Worm (Caenorhabditis elegans) whole organism, late embryonic: ENCODE measurements around the gene K08F9.4.

Experiments
- F13H6.1 ChIP-seq: sonication (generic microtip); optimal IDR thresholded peaks from 2 replicates; lab custom pipeline; 2016; ENCODE audit warnings: missing genetic modification characterization, missing compliant biosample characterization
- K09A11.1 ChIP-seq: sonication (generic microtip); optimal IDR thresholded peaks from 2 replicates; lab custom pipeline; 2017; ENCODE audit warnings: antibody characterized with exemption, mild to moderate bottlenecking, missing genetic modification characterization, missing compliant biosample characterization; ENCODE audit not compliant: insufficient read depth
- Y22D7AL.16 ChIP-seq: sonication (generic microtip); optimal IDR thresholded peaks from 2 replicates; lab custom pipeline; 2016; ENCODE audit warnings: missing genetic modification characterization, missing compliant biosample characterization
- ama-1 ChIP-seq: fragments of 150-350 bp; optimal IDR thresholded peaks from 2 replicates; lab custom pipeline; 2014
- ceh-18 ChIP-seq: sonication (generic microtip); optimal IDR thresholded peaks from 2 replicates; lab custom pipeline; 2016; ENCODE audit warnings: missing genetic modification characterization, missing compliant biosample characterization
- ceh-2 ChIP-seq: sonication (generic microtip); optimal IDR thresholded peaks from 2 replicates; lab custom pipeline; 2016; ENCODE audit warnings: missing genotype, missing genetic modification characterization, missing compliant biosample characterization
- ceh-30 ChIP-seq: fragments of 150-350 bp; optimal IDR thresholded peaks from 2 replicates; lab custom pipeline; 2014; ENCODE audit warnings: missing biosample characterization, missing genetic modification characterization
- ceh-31 ChIP-seq: sonication (generic microtip); optimal IDR thresholded peaks from 2 replicates; lab custom pipeline; 2016; ENCODE audit warnings: missing genetic modification characterization, missing compliant biosample characterization
- ceh-34 ChIP-seq: sonication (generic microtip); optimal IDR thresholded peaks from 2 replicates; lab custom pipeline; 2016; ENCODE audit warnings: mild to moderate bottlenecking, missing genetic modification characterization, missing compliant biosample characterization
- ceh-48 ChIP-seq: sonication (generic microtip); optimal IDR thresholded peaks from 2 replicates; lab custom pipeline; 2016; ENCODE audit warnings: missing genetic modification characterization, inconsistent platforms, missing compliant biosample characterization
- dve-1 ChIP-seq: sonication (generic microtip); optimal IDR thresholded peaks from 2 replicates; lab custom pipeline; 2017; ENCODE audit warnings: antibody characterized with exemption, mild to moderate bottlenecking, missing genetic modification characterization, missing compliant biosample characterization
- elt-2 ChIP-seq: sonication (generic microtip); optimal IDR thresholded peaks from 2 replicates; lab custom pipeline; 2016; ENCODE audit warnings: missing genetic modification reagents, missing genetic modification characterization, missing compliant biosample characterization
- ets-4 ChIP-seq: sonication (generic microtip); optimal IDR thresholded peaks from 2 replicates; lab custom pipeline; 2016; ENCODE audit warnings: missing genetic modification characterization, missing compliant biosample characterization
- eyg-1 ChIP-seq: sonication (generic microtip); optimal IDR thresholded peaks from 2 replicates; lab custom pipeline; 2016; ENCODE audit warnings: missing genotype, missing genetic modification characterization, missing compliant biosample characterization
- fkh-10 ChIP-seq: fragments of 150-350 bp; optimal IDR thresholded peaks from 2 replicates; lab custom pipeline; 2014; ENCODE audit warnings: missing biosample characterization, missing genetic modification reagents, missing genetic modification characterization
- lin-11 ChIP-seq: fragments of 200-800 bp; sonication (Bioruptor generic); optimal IDR thresholded peaks from 2 replicates; lab custom pipeline; 2018; ENCODE audit warnings: mild to moderate bottlenecking, missing genetic modification characterization, missing compliant biosample characterization
- mec-3 ChIP-seq: sonication (generic microtip); optimal IDR thresholded peaks from 2 replicates; lab custom pipeline; 2016; ENCODE audit warnings: borderline replicate concordance, missing genetic modification characterization, missing compliant biosample characterization
- nfya-1 ChIP-seq: sonication (generic microtip); optimal IDR thresholded peaks from 2 replicates; lab custom pipeline; 2017; ENCODE audit warnings: missing genetic modification characterization, mild to moderate bottlenecking, missing compliant biosample characterization, antibody characterized with exemption, moderate library complexity
- nhr-11 ChIP-seq: fragments of 150-350 bp; optimal IDR thresholded peaks from 2 replicates; lab custom pipeline; 2014; ENCODE audit warnings: missing biosample characterization, missing genetic modification characterization
- pat-9 ChIP-seq: fragments of 200-800 bp; sonication (Bioruptor generic); optimal IDR thresholded peaks from 2 replicates; lab custom pipeline; 2018; ENCODE audit warnings: mild to moderate bottlenecking, missing genetic modification characterization, moderate library complexity, missing compliant biosample characterization
- pax-1 ChIP-seq: fragments of 150-350 bp; optimal IDR thresholded peaks from 2 replicates; lab custom pipeline; 2014; ENCODE audit warnings: missing biosample characterization, missing genetic modification characterization
- pha-4 ChIP-seq: fragments of 150-350 bp; optimal IDR thresholded peaks from 2 replicates; lab custom pipeline; 2018; ENCODE audit warnings: missing biosample characterization, missing genetic modification reagents, missing genetic modification characterization
- pros-1 ChIP-seq: fragments of 150-350 bp; optimal IDR thresholded peaks from 2 replicates; lab custom pipeline; 2014; ENCODE audit warnings: missing biosample characterization, missing genetic modification reagents, missing genetic modification characterization
- sox-4 ChIP-seq: sonication (generic microtip); optimal IDR thresholded peaks from 2 replicates; lab custom pipeline; 2017; ENCODE audit warnings: mild to moderate bottlenecking, missing genetic modification characterization, inconsistent platforms, missing compliant biosample characterization
- tbx-2 ChIP-seq: sonication (generic microtip); optimal IDR thresholded peaks from 2 replicates; lab custom pipeline; 2016; ENCODE audit warnings: missing genetic modification characterization, missing compliant biosample characterization
- unc-42 ChIP-seq: sonication (generic microtip); optimal IDR thresholded peaks from 2 replicates; lab custom pipeline; 2016; ENCODE audit warnings: missing genotype, missing genetic modification characterization, missing compliant biosample characterization
- unc-55 ChIP-seq: sonication (generic microtip); optimal IDR thresholded peaks from 2 replicates; lab custom pipeline; 2017; ENCODE audit warnings: missing biosample characterization, missing genetic modification reagents, missing genetic modification characterization
- unc-86 ChIP-seq: sonication (generic microtip); optimal IDR thresholded peaks from 2 replicates; lab custom pipeline; 2016; ENCODE audit warnings: missing genetic modification characterization, missing compliant biosample characterization

Gene K08F9.4

DNA sequence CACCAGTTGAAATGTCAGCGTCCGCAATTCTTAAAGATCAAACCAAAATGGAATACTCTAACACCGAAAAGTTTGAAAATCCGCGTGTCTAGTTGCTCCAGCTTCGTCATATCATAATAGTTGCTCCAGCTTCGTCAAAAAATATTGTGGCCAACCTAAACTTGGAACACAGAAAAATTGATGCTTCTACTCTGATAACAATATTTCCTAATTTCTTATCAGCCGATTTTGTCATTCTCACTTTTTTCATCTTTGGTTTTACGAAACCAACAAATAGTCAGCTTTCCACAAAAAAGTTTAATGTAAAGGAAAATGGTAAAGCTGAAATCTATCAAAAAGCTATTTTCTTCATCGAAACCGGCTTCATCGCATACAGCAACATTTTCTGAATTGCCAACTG, 38.6 kb downstream of the K08F9.4 start, which contains the start of gene fbxa-84:
TSS of gene fbxa-84 (plus strand) at position 34 of the 400 bp plus-strand sequence.
- TF ChIP-seq Y22D7AL.16 (no peak), pha-4 (no peak), elt-2 (tag; lab: Kevin White, UChicago) (no peak), pax-1 (tag; lab: Kevin White, UChicago) (no peak), ceh-30 (tag; lab: Kevin White, UChicago) (no peak), lin-11 (tag; lab: Kevin White, UChicago) (no peak), tbx-2 (tag; lab: Kevin White, UChicago) (no peak), unc-55 (GFP tag; lab: Kevin White, UChicago) (no peak), ceh-2 (tag; lab: Kevin White, UChicago) (no peak), nhr-11 (tag; lab: Kevin White, UChicago) (no peak), unc-42 (tag; lab: Kevin White, UChicago) (no peak)
- TF ChIP-seq, all 69 proteins: peak for 0

DNA sequence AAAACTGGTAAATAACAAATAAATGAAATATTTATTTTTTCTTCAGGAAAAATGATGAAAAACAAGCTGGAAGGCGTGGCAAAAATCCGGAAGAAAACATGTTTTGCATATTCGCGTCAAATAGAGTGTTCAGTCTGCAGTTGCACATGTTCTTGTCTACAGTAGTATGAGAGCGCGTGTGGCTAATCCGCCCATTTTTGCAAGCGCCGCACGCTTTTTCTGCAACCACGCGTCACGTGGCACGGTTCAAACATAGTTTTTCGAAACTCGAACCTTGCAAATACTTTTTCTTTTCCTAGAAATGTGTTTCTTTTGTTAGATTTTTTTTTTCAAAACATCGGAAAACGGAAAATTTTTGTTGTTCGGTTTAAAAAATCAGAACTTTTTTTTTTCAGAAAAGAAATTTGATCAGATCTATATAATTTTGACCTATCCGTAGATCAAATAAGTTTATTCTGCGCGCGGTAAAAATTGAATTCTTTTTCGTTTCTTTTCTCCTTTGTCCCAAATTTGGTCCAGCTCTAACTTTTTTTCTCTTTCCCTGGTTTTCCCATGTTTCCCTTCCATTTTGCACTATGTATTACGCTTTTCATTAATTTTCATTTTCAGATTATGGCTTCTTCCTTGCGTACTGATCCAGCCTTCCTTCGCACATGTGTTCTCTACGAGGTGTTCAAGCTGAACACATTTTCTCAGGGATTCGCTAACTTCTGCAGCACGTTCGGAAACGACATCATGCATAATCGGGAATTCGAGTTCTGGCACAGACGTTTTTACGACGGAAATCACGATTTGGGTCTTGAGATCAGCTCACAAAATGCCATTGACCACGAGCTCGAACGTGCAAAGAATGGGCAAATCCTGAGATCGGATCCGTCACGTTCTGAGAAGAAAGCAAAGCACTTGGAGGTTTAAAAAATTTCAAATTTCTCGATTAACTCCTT, 40.5 kb downstream of the K08F9.4 start, which contains the start of gene Y75B12B.1:
TSS of gene Y75B12B.1 (plus strand) at position 603 of the 944 bp plus-strand sequence.
- no peak for TF ChIP-seq pat-9

DNA sequence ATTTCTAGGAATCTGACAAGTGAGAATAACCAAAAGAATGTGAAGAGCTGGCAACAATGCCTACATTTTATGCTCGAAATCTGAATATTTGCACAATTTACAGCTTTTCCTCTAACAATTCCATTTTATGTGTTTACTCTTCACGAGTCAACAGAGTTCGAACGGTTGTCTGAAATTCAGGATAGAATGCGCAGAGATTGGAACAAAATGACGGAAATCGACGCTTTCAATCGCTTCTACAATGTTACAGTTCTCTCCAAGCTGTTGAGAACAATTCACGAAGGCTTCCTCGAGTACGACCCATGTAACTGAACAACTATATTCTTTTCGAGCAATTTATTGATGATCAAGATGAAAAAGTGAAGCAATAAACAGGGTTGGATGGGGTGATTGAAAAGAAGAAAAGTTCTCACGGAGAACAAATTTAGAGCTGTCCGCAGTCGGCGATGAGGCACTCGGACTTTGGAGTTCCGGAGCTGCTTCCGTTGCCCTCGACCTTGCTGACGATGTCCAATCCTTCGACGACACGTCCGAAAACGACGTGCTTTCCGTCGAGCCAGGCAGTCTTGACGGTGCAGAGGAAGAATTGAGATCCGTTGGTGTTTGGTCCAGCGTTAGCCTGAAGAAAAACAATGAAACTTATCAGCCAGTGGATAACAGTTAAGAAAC, 42.6 kb downstream of the K08F9.4 start, which contains the start of gene Y75B12B.3:
TSS of gene Y75B12B.3 (minus strand) at position 21 of the 669 bp plus-strand sequence.
- no peak for TF ChIP-seq unc-86 (tag; lab: Kevin White, UChicago)
- TF ChIP-seq elt-2 (tag; lab: Kevin White, UChicago) = no peak
- no peak for TF ChIP-seq K09A11.1
- no peak for TF ChIP-seq eyg-1 (tag; lab: Kevin White, UChicago)

DNA sequence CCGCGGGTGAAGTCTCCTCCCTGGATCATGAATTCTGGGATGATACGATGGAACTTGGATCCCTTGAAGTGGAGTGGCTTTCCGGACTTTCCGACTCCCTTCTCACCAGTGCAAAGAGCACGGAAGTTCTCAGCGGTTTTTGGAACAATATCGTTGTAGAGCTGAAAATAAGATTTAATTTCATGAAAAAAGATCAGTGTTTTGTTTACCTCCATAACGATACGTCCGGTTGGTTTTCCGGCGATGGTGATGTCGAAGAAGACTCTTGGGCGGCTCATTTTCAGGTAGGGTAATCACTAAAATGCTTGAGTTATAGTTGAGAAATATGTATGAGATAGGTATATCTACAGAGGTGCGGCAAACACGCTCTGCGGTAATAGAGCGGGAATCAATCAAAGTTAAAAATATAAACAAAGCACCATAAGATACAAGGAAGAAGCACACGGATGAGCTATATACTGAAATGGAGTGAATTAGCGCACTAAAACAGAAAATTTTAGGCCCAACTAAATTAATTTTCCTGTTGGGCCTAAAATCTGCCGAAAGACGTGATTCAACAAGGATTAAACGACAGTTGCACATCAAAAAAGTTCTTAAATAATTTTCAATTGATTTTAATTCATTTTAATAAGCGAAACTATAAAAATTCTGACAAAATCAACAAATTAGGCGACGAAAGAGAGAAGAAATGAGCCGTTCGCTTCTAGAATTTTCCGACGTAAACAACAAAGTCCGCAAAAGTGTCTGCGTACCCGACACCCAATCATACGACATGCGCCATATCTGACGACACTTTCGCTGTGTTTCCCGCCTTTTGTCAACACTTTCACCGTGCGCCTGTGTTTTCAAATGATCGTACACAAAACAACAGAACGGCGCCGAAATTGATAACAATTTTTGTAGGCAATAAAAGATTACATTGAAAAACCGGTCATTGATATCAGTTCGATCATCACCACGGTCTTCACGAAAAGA, 43.6 kb downstream of the K08F9.4 start, which contains the start of the genes cyn-7 and bath-36:
TSS of gene cyn-7 (minus strand) at position 296 of the 975 bp plus-strand sequence.
TSS of gene bath-36 (plus strand) at position 806 of the 975 bp plus-strand sequence.
- TF ChIP-seq ama-1 (lab: Kevin White, UChicago) (no peak), tbx-2 (tag; lab: Kevin White, UChicago) (peak; percentile 39), sox-4 (tag; lab: Kevin White, UChicago) (no peak), ceh-18 (tag; lab: Kevin White, UChicago) (peak; percentile 48), nfya-1 (tag; lab: Kevin White, UChicago) (peak; percentile 46), fkh-10 (GFP tag; lab: Kevin White, UChicago) (no peak), elt-2 (tag; lab: Kevin White, UChicago) (peak; percentile 27), ceh-34 (tag; lab: Kevin White, UChicago) (peak; percentile 13), lin-11 (tag; lab: Kevin White, UChicago) (no peak), F13H6.1 (no peak), pat-9 (no peak), ets-4 (tag; lab: Kevin White, UChicago) (peak; percentile 13), unc-55 (GFP tag; lab: Kevin White, UChicago) (peak; percentile 1), ceh-31 (peak; percentile 36), unc-42 (tag; lab: Kevin White, UChicago) (peak; percentile 29)

DNA sequence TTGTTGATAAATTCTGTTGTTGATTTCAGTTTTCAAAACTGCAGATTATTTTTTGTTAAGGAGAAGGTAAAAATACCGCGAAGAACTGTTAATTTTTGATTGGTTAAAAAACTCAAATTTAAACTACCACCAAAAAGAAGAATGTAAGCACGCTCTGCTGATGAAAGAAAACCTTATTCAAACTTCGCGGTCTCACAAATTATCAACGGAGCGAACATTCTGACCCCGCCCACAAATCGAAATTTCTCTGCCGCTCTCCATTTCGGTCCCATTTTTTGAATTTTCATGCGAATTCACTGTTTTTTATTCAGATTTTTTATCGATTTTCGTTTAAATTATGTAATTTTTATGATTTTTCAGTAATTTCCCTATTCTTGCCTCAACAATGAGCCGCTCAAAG, 45.7 kb downstream of the K08F9.4 start, which contains the start of gene cyn-3:
TSS of gene cyn-3 (plus strand) at position 361 of the 400 bp plus-strand sequence.
- TF ChIP-seq tbx-2 (tag; lab: Kevin White, UChicago) = peak; percentile 16
- TF ChIP-seq ceh-30 (tag; lab: Kevin White, UChicago) = no peak
- peak; percentile 40 for TF ChIP-seq unc-55 (GFP tag; lab: Kevin White, UChicago)
- TF ChIP-seq dve-1 (tag; lab: Kevin White, UChicago) = peak; percentile 58
- no peak for TF ChIP-seq mec-3
- peak; percentile 30 for TF ChIP-seq ceh-48 (tag; lab: Kevin White, UChicago)
- TF ChIP-seq pros-1 (tag; lab: Kevin White, UChicago) = peak; percentile 12
- TF ChIP-seq unc-42 (tag; lab: Kevin White, UChicago) = peak; percentile 76
- TF ChIP-seq ceh-18 (tag; lab: Kevin White, UChicago) = peak; percentile 36
- TF ChIP-seq ceh-31 = peak; percentile 63
- peak; percentile 66 for TF ChIP-seq nfya-1 (tag; lab: Kevin White, UChicago)
- no peak for TF ChIP-seq F13H6.1
